Fruit fly (Drosophila melanogaster): ENCODE measurements around the gene CG10026.

The CG10026 gene

dm6 chr2L:19492934-19493686 lies 39.1 kb downstream of the CG10026 start, which contains the start of the genes swm and Ctu2 (continued):
- TF ChIP-seq Awh (GFP tag; IDR thresholded peaks at IDR 0.05) = no peak
- TF ChIP-seq CG11504 (tag; optimal IDR thresholded peaks at IDR 0.05) = no peak
- peak; percentile 60 for TF ChIP-seq CG18619 (GFP tag; optimal IDR thresholded peaks at IDR 0.05)
- no peak for TF ChIP-seq Camta (GFP tag; optimal IDR thresholded peaks at IDR 0.05)
- no peak for TF ChIP-seq tx (GFP tag; optimal IDR thresholded peaks at IDR 0.05)
- peak; percentile 68 for TF ChIP-seq CG6689 (GFP tag; IDR thresholded peaks at IDR 0.05)
- peak; percentile 90 for TF ChIP-seq row (GFP tag; IDR thresholded peaks at IDR 0.05)
- peak; percentile 54; the same call in 1 of the 2 replicates for TF ChIP-seq Ada2b (GFP tag; IDR thresholded peaks at IDR 0.05)
- no peak for TF ChIP-seq shn (GFP tag; optimal IDR thresholded peaks at IDR 0.05)
- no peak for TF ChIP-seq CG10959 (GFP tag; IDR thresholded peaks at IDR 0.05)
- no peak for TF ChIP-seq CG14965 (GFP tag; optimal IDR thresholded peaks at IDR 0.05; ENCODE audit: borderline replicate concordance)
- no peak for TF ChIP-seq Optix (GFP tag; IDR thresholded peaks at IDR 0.05)
- TF ChIP-seq prd (optimal IDR thresholded peaks at IDR 0.05) = no peak
- TF ChIP-seq prd (GFP tag; IDR thresholded peaks at IDR 0.05) = peak; percentile 63; the same call in 2 of the 3 replicates
- TF ChIP-seq CG14667 (GFP tag; IDR thresholded peaks at IDR 0.05) = no peak
- peak; percentile 65 for TF ChIP-seq dmrt11E (tag; optimal IDR thresholded peaks at IDR 0.05)
- no peak for TF ChIP-seq aop (GFP tag; IDR thresholded peaks at IDR 0.05)
- TF ChIP-seq CG7271 (tag; optimal IDR thresholded peaks at IDR 0.05) = no peak
- TF ChIP-seq CG16813 (GFP tag; IDR thresholded peaks at IDR 0.05; ENCODE audit: partially characterized antibody) = peak; percentile 78
- TF ChIP-seq Ravus (GFP tag; IDR thresholded peaks at IDR 0.05) = no peak
- no peak for TF ChIP-seq CkIIα-i1 (GFP tag; IDR thresholded peaks at IDR 0.05)
- 0 out of 2 replicates have a peak, but pooled peaks have one; percentile 50 for TF ChIP-seq CG11085 (GFP tag; IDR thresholded peaks at IDR 0.05)
- TF ChIP-seq H15 (GFP tag; IDR thresholded peaks at IDR 0.05) = no peak
- TF ChIP-seq Hmx (GFP tag; optimal IDR thresholded peaks at IDR 0.05) = no peak
- TF ChIP-seq CG34422 (GFP tag; IDR thresholded peaks at IDR 0.05) = peak; percentile 39; the same call in 1 of the 3 replicates
- no peak for TF ChIP-seq onecut (GFP tag; IDR thresholded peaks at IDR 0.05)
- TF ChIP-seq Sin3A (optimal IDR thresholded peaks at IDR 0.05) = peak; percentile 66
- TF ChIP-seq mam (GFP tag; optimal IDR thresholded peaks at IDR 0.05) = peak; percentile 20
- no peak for TF ChIP-seq dan (GFP tag; IDR thresholded peaks at IDR 0.05)
- no peak for TF ChIP-seq CG4707 (GFP tag; optimal IDR thresholded peaks at IDR 0.05)
- peak; percentile 13 for TF ChIP-seq Usf (GFP tag; optimal IDR thresholded peaks at IDR 0.05)
- no peak for TF ChIP-seq gsb-n (tag; optimal IDR thresholded peaks at IDR 0.05)
- TF ChIP-seq CG2120 (GFP tag; optimal IDR thresholded peaks at IDR 0.05) = peak; percentile 47
- TF ChIP-seq CG1647 (GFP tag; optimal IDR thresholded peaks at IDR 0.05) = no peak
- TF ChIP-seq CG17328 (GFP tag; IDR thresholded peaks at IDR 0.05) = no peak; the same call in 1 of the 2 replicates
- TF ChIP-seq CG13624 (GFP tag; optimal IDR thresholded peaks at IDR 0.05) = peak; percentile 17
- TF ChIP-seq CG9215 (GFP tag; IDR thresholded peaks at IDR 0.05) = peak; percentile 72
- no peak for TF ChIP-seq CG9609 (GFP tag; optimal IDR thresholded peaks at IDR 0.05)
- TF ChIP-seq CG10274 (GFP tag; optimal IDR thresholded peaks at IDR 0.05) = no peak
- no peak for TF ChIP-seq gcm2 (GFP tag; optimal IDR thresholded peaks at IDR 0.05)
- TF ChIP-seq pfk (GFP tag; optimal IDR thresholded peaks at IDR 0.05) = no peak
- peak; percentile 48 for TF ChIP-seq az2 (GFP tag; optimal IDR thresholded peaks at IDR 0.05)
- TF ChIP-seq CG3838 (GFP tag; optimal IDR thresholded peaks at IDR 0.05) = no peak
- TF ChIP-seq MTF-1 (GFP tag; optimal IDR thresholded peaks at IDR 0.05; ENCODE audit: borderline replicate concordance) = no peak
- no peak for TF ChIP-seq CG12744 (GFP tag; optimal IDR thresholded peaks at IDR 0.05)
- TF ChIP-seq CG10267 (tag; optimal IDR thresholded peaks at IDR 0.05) = peak; percentile 79
- TF ChIP-seq pzg (GFP tag; optimal IDR thresholded peaks at IDR 0.05) = peak; percentile 48
- peak; percentile 2 for TF ChIP-seq Max (GFP tag; optimal IDR thresholded peaks at IDR 0.05)
- TF ChIP-seq Xbp1 (GFP tag; optimal IDR thresholded peaks at IDR 0.05) = peak; percentile 68
- no peak for TF ChIP-seq Hsf (GFP tag; optimal IDR thresholded peaks at IDR 0.05)
- peak; percentile 73 for TF ChIP-seq CG3281 (GFP tag; optimal IDR thresholded peaks at IDR 0.05)
